Worm (Caenorhabditis elegans) whole organism, mixed stage, embryonic: Measurements from ENCODE around the gene F09B12.5.
A peak's percentile ranks its signal among the peaks of the same experiment; 100 is the strongest.

ENCODE experiments used
- M03D4.4 ChIP-seq: sonication (generic microtip); optimal IDR thresholded peaks from 2 replicates; lab custom pipeline; 2017; ENCODE audit warnings: mild to moderate bottlenecking, missing genetic modification characterization, missing compliant biosample characterization
- bed-3 ChIP-seq: fragments of 200-800 bp; sonication (Bioruptor generic); optimal IDR thresholded peaks from 3 replicates; lab custom pipeline; 2018; ENCODE audit warnings: mild to moderate bottlenecking, missing genetic modification characterization, moderate library complexity, missing compliant biosample characterization
- blmp-1 ChIP-seq: fragments of 150-350 bp; optimal IDR thresholded peaks from 2 replicates; lab custom pipeline; 2014; ENCODE audit warnings: missing biosample characterization, missing genetic modification characterization
- ceh-39 ChIP-seq: fragments of 150-350 bp; optimal IDR thresholded peaks from 2 replicates; lab custom pipeline; 2014; ENCODE audit warnings: missing biosample characterization, missing genetic modification characterization
- ceh-43 ChIP-seq: fragments of 200-800 bp; sonication (Bioruptor generic); optimal IDR thresholded peaks from 2 replicates; lab custom pipeline; 2018; ENCODE audit warnings: mild to moderate bottlenecking, missing genetic modification characterization, moderate library complexity, missing compliant biosample characterization
- ces-1 ChIP-seq: fragments of 150-350 bp; optimal IDR thresholded peaks from 2 replicates; lab custom pipeline; 2014; ENCODE audit warnings: missing biosample characterization, missing genetic modification reagents, missing genetic modification characterization
- cnd-1 ChIP-seq: fragments of 200-800 bp; sonication (Bioruptor generic); optimal IDR thresholded peaks from 2 replicates; lab custom pipeline; 2018; ENCODE audit warnings: mild to moderate bottlenecking, missing genetic modification characterization, missing compliant biosample characterization
- drap-1 ChIP-seq: fragments of 200-800 bp; sonication (Bioruptor generic); optimal IDR thresholded peaks from 3 replicates; lab custom pipeline; 2018; ENCODE audit warnings: mild to moderate bottlenecking, missing genetic modification characterization, missing compliant biosample characterization
- elt-1 ChIP-seq: sonication (generic microtip); optimal IDR thresholded peaks from 2 replicates; lab custom pipeline; 2017; ENCODE audit warnings: missing genetic modification characterization, mild to moderate bottlenecking, missing compliant biosample characterization, antibody characterized with exemption, moderate library complexity, borderline replicate concordance; ENCODE audit not compliant: insufficient read depth
- elt-3 ChIP-seq: fragments of 150-350 bp; optimal IDR thresholded peaks from 2 replicates; lab custom pipeline; 2014; ENCODE audit warnings: missing biosample characterization, missing genetic modification characterization
- flh-1 ChIP-seq: fragments of 200-800 bp; sonication (Bioruptor generic); optimal IDR thresholded peaks from 2 replicates; lab custom pipeline; 2018; ENCODE audit warnings: mild to moderate bottlenecking, missing genetic modification characterization, moderate library complexity, missing compliant biosample characterization
- ham-2 ChIP-seq: fragments of 200-800 bp; sonication (Bioruptor generic); optimal IDR thresholded peaks from 2 replicates; lab custom pipeline; 2018; ENCODE audit warnings: mild to moderate bottlenecking, missing genetic modification characterization, missing compliant biosample characterization
- hlh-1 ChIP-seq: fragments of 150-350 bp; optimal IDR thresholded peaks from 2 replicates; lab custom pipeline; 2014; ENCODE audit warnings: missing biosample characterization, missing genetic modification reagents, missing genetic modification characterization
- lin-13 ChIP-seq: fragments of 150-350 bp; optimal IDR thresholded peaks from 2 replicates; lab custom pipeline; 2014; ENCODE audit warnings: missing biosample characterization, missing genetic modification characterization
- lin-32 ChIP-seq: fragments of 200-800 bp; sonication (Bioruptor generic); optimal IDR thresholded peaks from 2 replicates; lab custom pipeline; 2018; ENCODE audit warnings: mild to moderate bottlenecking, missing genetic modification characterization, missing compliant biosample characterization
- lsy-2 ChIP-seq: fragments of 150-350 bp; optimal IDR thresholded peaks from 2 replicates; lab custom pipeline; 2014; ENCODE audit warnings: missing biosample characterization, missing genetic modification characterization
- mab-5 ChIP-seq: fragments of 150-350 bp; optimal IDR thresholded peaks from 2 replicates; lab custom pipeline; 2014; ENCODE audit warnings: missing biosample characterization, missing genetic modification characterization
- mls-2 ChIP-seq: sonication (generic microtip); optimal IDR thresholded peaks from 2 replicates; lab custom pipeline; 2016; ENCODE audit warnings: mild to moderate bottlenecking, missing genetic modification characterization, moderate library complexity, missing compliant biosample characterization
- nhr-2 ChIP-seq: fragments of 150-350 bp; optimal IDR thresholded peaks from 2 replicates; lab custom pipeline; 2014; ENCODE audit warnings: missing biosample characterization, missing genetic modification characterization
- nhr-237 ChIP-seq: fragments of 150-350 bp; optimal IDR thresholded peaks from 2 replicates; lab custom pipeline; 2014; ENCODE audit warnings: missing biosample characterization, missing genetic modification characterization
- nhr-28 ChIP-seq: fragments of 150-350 bp; optimal IDR thresholded peaks from 2 replicates; lab custom pipeline; 2014; ENCODE audit warnings: missing biosample characterization, missing genetic modification characterization
- nhr-76 ChIP-seq: sonication (generic microtip); optimal IDR thresholded peaks from 2 replicates; lab custom pipeline; 2017; ENCODE audit warnings: missing biosample characterization, missing genetic modification characterization
- pha-4 ChIP-seq: fragments of 150-350 bp; optimal IDR thresholded peaks from 2 replicates; lab custom pipeline; 2018; ENCODE audit warnings: missing biosample characterization, missing genetic modification reagents, missing genetic modification characterization
- sem-2 ChIP-seq: fragments of 200-800 bp; sonication (Bioruptor generic); optimal IDR thresholded peaks from 2 replicates; lab custom pipeline; 2018; ENCODE audit warnings: mild to moderate bottlenecking, missing genetic modification characterization, missing compliant biosample characterization
- snpc-4 ChIP-seq: fragments of 150-350 bp; optimal IDR thresholded peaks from 2 replicates; lab custom pipeline; 2014; ENCODE audit warnings: missing biosample characterization, missing genetic modification characterization
- sptf-1 ChIP-seq: sonication (generic microtip); optimal IDR thresholded peaks from 2 replicates; lab custom pipeline; 2017; ENCODE audit warnings: mild to moderate bottlenecking, missing genetic modification characterization, moderate library complexity, missing compliant biosample characterization
- tbx-8 ChIP-seq: fragments of 200-800 bp; sonication (Bioruptor generic); optimal IDR thresholded peaks from 2 replicates; lab custom pipeline; 2018; ENCODE audit warnings: mild to moderate bottlenecking, missing genetic modification characterization, moderate library complexity, missing compliant biosample characterization
- unc-120 ChIP-seq: sonication (generic microtip); optimal IDR thresholded peaks from 2 replicates; lab custom pipeline; 2017; ENCODE audit warnings: missing genetic modification characterization, missing compliant biosample characterization; ENCODE audit not compliant: poor library complexity, severe bottlenecking
- unc-39 ChIP-seq: fragments of 150-350 bp; optimal IDR thresholded peaks from 2 replicates; lab custom pipeline; 2014; ENCODE audit warnings: missing biosample characterization, missing genetic modification characterization
- unc-62 ChIP-seq: fragments of 150-350 bp; optimal IDR thresholded peaks from 2 replicates; lab custom pipeline; 2014; ENCODE audit warnings: missing biosample characterization, missing genetic modification reagents, missing genetic modification characterization
- zip-8 ChIP-seq: fragments of 150-350 bp; optimal IDR thresholded peaks from 2 replicates; lab custom pipeline; 2014; ENCODE audit warnings: missing biosample characterization, missing genetic modification characterization
- ztf-11 ChIP-seq: fragments of 150-350 bp; optimal IDR thresholded peaks from 2 replicates; lab custom pipeline; 2014; ENCODE audit warnings: missing biosample characterization, missing genetic modification characterization

Gene F09B12.5

ce11 chrX:15116514-15116913 is 32.0 kb downstream of the F09B12.5 start, which contains the start of gene R07D5.2:
R07D5.2 (minus strand) TSS chrX:15116614.
- no peak for TF ChIP-seq unc-120 (tag; lab: Kevin White, UChicago)

DNA sequence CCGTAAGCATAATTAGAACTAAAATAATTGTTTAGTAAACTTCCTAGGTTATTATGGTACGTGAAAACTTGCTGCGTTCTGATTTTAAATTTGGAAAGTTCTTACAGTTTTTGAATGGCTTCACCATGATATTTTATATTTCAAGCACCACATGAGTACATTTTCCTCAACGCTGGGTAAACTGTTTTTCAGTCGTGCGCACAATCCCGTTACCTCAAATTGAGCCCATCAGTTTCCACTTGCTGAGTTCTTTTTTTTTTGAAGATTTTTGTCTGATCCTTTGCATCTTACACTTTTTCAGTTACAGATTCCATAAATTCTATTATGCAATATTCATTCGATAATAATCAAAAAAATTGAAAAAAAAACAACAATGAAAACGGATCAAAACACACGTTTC is 36.0 kb downstream of the F09B12.5 start:
- no peak for TF ChIP-seq nhr-28 (tag; lab: Kevin White, UChicago)
- TF ChIP-seq mls-2 (tag; lab: Kevin White, UChicago) = no peak
- TF ChIP-seq sptf-1 (tag; lab: Kevin White, UChicago) = no peak
- no peak for TF ChIP-seq snpc-4
- no peak for TF ChIP-seq ztf-11
- no peak for TF ChIP-seq unc-62 (GFP tag; lab: Kevin White, UChicago)
- TF ChIP-seq pha-4 = no peak
- no peak for TF ChIP-seq bed-3 (GFP tag; lab: Kevin White, UChicago)
- TF ChIP-seq ham-2 (GFP tag; lab: Kevin White, UChicago) = no peak
- TF ChIP-seq nhr-2 = no peak
- TF ChIP-seq lin-32 (GFP tag; lab: Kevin White, UChicago) = no peak
- TF ChIP-seq lin-13 = no peak
- TF ChIP-seq nhr-237 = no peak
- TF ChIP-seq cnd-1 (tag; lab: Kevin White, UChicago) = no peak
- no peak for TF ChIP-seq blmp-1
- no peak for TF ChIP-seq lsy-2 (tag; lab: Kevin White, UChicago)
- TF ChIP-seq elt-1 = no peak
- no peak for TF ChIP-seq ces-1
- TF ChIP-seq M03D4.4 (tag; lab: Kevin White, UChicago) = no peak

DNA sequence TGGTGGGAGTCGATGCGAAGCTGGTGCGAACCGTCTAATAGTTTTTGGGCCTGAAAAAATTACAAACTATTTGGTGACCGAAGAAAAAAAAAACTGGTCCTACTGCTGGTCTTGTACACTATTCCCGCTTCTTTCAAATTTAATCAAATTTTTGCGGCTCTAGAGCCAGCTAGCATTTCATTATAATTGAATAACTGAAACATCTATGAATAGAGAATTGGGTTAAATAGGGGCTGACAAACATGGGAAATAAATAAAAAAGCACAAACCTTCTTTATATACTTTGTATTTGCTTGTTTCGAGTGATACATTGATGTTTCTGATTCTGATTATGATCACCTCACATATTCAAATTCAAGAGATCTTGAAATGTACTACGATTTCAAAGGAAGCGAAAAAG is 40.6 kb downstream of the F09B12.5 start:
- no peak for TF ChIP-seq zip-8 (tag; lab: Kevin White, UChicago)
- no peak for TF ChIP-seq nhr-237
- TF ChIP-seq nhr-2 = no peak
- peak; percentile 85 for TF ChIP-seq ces-1
- no peak for TF ChIP-seq ceh-43 (GFP tag; lab: Kevin White, UChicago)
- no peak for TF ChIP-seq sem-2 (GFP tag; lab: Kevin White, UChicago)
- no peak for TF ChIP-seq pha-4

DNA sequence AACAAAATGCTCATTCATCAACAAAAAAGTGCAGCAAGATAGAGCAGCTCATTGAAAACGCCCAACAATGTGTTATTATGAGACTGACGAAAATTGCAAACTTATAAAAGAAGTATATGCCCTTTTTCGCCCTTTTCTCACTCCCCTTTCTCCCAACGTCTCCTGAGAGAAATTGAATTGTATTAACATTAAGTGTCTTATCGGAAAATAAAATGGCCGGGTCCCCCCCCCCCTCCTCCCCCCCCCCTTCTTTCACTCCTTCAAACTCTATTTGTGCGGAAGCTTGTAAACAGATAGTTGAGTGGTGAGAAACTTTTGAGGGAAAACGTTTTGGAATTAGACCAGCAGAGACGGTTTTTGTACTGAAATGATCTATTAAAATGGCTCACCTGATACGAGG is 42.2 kb downstream of the F09B12.5 start:
- TF ChIP-seq sem-2 (GFP tag; lab: Kevin White, UChicago) (no peak), ces-1 (peak; percentile 88)
- TF ChIP-seq, all 35 proteins: peak for 1

- no peak for TF ChIP-seq ceh-43 (GFP tag; lab: Kevin White, UChicago)
- no peak for TF ChIP-seq ztf-11
- no peak for TF ChIP-seq elt-3 (tag; lab: Kevin White, UChicago)
- TF ChIP-seq sem-2 (GFP tag; lab: Kevin White, UChicago) = no peak
- no peak for TF ChIP-seq drap-1 (GFP tag; lab: Kevin White, UChicago)
- TF ChIP-seq ceh-39 (tag; lab: Kevin White, UChicago) = no peak
- TF ChIP-seq ces-1 = no peak
- TF ChIP-seq sptf-1 (tag; lab: Kevin White, UChicago) = no peak
- TF ChIP-seq mab-5 (tag; lab: Kevin White, UChicago) = no peak
- TF ChIP-seq lin-32 (GFP tag; lab: Kevin White, UChicago) = no peak
- no peak for TF ChIP-seq nhr-237
- TF ChIP-seq unc-39 (tag; lab: Kevin White, UChicago) = no peak
- TF ChIP-seq M03D4.4 (tag; lab: Kevin White, UChicago) = no peak
- no peak for TF ChIP-seq hlh-1 (tag; lab: Kevin White, UChicago)
- TF ChIP-seq nhr-28 (tag; lab: Kevin White, UChicago) = no peak
- no peak for TF ChIP-seq elt-1
- no peak for TF ChIP-seq nhr-2
- TF ChIP-seq lsy-2 (tag; lab: Kevin White, UChicago) = no peak
- TF ChIP-seq, all 35 proteins: peak for 0
Measured at ce11 chrX:15127338-15127737, 42.8 kb downstream of the F09B12.5 start.

DNA sequence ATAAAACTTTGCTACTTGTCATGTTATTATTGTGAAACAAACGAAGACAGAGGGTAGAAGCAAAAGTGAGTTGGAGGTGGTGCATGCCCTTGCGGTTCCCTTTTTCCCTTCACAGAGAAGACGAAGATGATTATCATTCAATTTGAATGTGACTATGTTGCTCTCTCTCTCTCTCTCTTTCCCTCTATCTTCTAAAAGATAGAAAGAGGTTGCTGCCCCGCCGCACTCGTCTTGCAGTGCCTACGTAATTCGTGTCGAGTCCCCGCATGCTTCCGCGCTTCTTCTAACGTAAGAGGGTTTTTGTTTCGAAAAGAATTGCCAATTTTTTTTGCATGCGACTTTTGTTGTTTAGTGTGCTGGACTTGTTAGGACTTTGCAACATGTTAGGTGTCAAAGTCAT is 43.7 kb downstream of the F09B12.5 start:
- TF ChIP-seq bed-3 (GFP tag; lab: Kevin White, UChicago) = no peak
- TF ChIP-seq ces-1 = peak; percentile 80
- TF ChIP-seq, all 35 proteins: peak for 1

DNA sequence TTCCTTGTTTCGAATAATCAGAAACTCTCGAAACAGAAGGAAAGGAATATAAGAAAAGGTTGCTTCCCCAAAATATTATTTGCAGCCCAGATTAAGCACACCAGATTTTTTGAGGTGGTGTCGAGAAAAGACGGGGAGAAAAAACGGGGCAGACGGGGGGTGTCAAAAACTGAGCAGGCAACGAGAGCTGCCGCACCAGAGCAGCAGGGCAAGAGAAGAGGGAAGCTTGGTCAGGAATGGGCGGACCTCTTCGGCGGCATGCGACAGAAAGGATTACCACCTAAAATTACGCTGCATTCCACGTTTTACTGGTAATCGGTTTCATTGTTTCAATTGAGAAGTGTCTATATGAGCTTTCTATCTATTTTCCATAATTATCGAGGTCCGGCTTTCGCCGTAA is 47.6 kb downstream of the F09B12.5 start:
- TF ChIP-seq nhr-237 = no peak
- TF ChIP-seq ceh-39 (tag; lab: Kevin White, UChicago) = no peak
- TF ChIP-seq nhr-2 = no peak
- TF ChIP-seq mls-2 (tag; lab: Kevin White, UChicago) = no peak
- no peak for TF ChIP-seq ces-1
- TF ChIP-seq unc-120 (tag; lab: Kevin White, UChicago) = no peak
- TF ChIP-seq tbx-8 = no peak
- TF ChIP-seq nhr-28 (tag; lab: Kevin White, UChicago) = no peak
- TF ChIP-seq flh-1 = no peak
- TF ChIP-seq nhr-76 (tag; lab: Kevin White, UChicago) = no peak
